Fruit fly (Drosophila melanogaster) whole organism, prepupa: ENCODE data around the gene GlyRS.

ENCODE experiments used
- CG10631 ChIP-seq: fragments of 200-800 bp; sonication (Bioruptor generic); optimal IDR thresholded peaks from 2 replicates; lab custom pipeline; 2016; ENCODE audit warnings: missing biosample characterization, missing genetic modification characterization
- CG11762 ChIP-seq: fragments of 200-800 bp; sonication (Bioruptor generic); optimal IDR thresholded peaks from 3 replicates; lab custom pipeline; 2016; ENCODE audit warnings: missing biosample characterization, missing genetic modification characterization; ENCODE audit not compliant: insufficient read depth
- CG6276 ChIP-seq: fragments of 200-800 bp; sonication (Bioruptor generic); optimal IDR thresholded peaks from 2 replicates; lab custom pipeline; 2017; ENCODE audit warnings: missing biosample characterization, mild to moderate bottlenecking, missing genetic modification characterization
- Ets21C ChIP-seq: fragments of 200-800 bp; sonication (Bioruptor generic); optimal IDR thresholded peaks from 3 replicates; lab custom pipeline; 2016; ENCODE audit warnings: missing biosample characterization, missing genetic modification characterization
- fd59A ChIP-seq: fragments of 200-800 bp; sonication (Bioruptor generic); optimal IDR thresholded peaks from 2 replicates; lab custom pipeline; 2017; ENCODE audit warnings: missing biosample characterization, mild to moderate bottlenecking, missing genetic modification characterization, missing genetic modification reagents
- lz ChIP-seq: fragments of 200-800 bp; sonication (Bioruptor generic); optimal IDR thresholded peaks from 3 replicates; lab custom pipeline; 2016; ENCODE audit warnings: missing biosample characterization, missing genetic modification characterization
- vri ChIP-seq: fragments of 200-800 bp; sonication (Bioruptor generic); optimal IDR thresholded peaks from 3 replicates; lab custom pipeline; 2016; ENCODE audit warnings: missing biosample characterization, mild to moderate bottlenecking, missing genetic modification characterization

DNA sequence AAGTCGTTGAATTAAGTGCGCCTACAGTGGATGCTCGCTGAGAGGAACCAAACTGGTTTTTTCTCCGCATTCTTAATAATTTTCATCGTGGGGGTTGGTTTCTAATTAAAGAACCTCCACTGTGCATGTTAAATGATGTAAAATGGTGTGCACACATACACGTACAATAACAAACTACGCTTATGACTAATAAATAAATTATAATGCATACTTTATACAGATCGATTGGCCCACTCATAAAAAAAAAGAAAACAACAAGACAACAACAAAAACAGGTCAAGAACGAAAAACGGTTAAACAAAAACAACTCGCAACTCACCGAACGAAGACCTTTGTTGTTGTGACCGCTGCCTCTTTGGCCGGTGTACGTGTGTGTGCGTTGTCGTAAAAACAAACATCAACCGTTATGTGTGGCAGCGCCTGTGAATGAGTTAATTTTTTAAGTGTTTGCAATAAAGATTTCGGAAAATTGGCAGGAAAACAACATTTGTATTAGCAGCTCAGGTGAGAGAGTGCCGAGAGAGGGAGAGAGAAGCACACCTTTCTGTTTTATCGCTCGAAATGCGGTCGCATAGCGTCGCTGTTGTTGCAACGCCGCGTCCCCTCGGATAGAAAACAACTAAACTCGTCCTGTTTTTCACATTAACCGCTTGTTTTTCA, 883 bp upstream of the GlyRS start:
- TF ChIP-seq CG11762 (GFP tag; lab: Kevin White, UChicago) (no peak), CG10631 (GFP tag; lab: Kevin White, UChicago) (no peak), lz (GFP tag; lab: Kevin White, UChicago) (peak; percentile 2), Ets21C (GFP tag; lab: Kevin White, UChicago) (peak; percentile 3), fd59A (GFP tag; lab: Kevin White, UChicago) (no peak), CG6276 (GFP tag; lab: Kevin White, UChicago) (no peak), vri (GFP tag; lab: Kevin White, UChicago) (peak; percentile 77)
